Fruit fly (Drosophila melanogaster) Kc167 (cell line): ENCODE data around the gene CG13947.

ENCODE experiments used
- h ChIP-seq: fragments of >200 bp; optimal IDR thresholded peaks from 3 replicates; lab custom pipeline; 2018; ENCODE audit warnings: missing external identifiers
- psq ChIP-seq: fragments of >200 bp; optimal IDR thresholded peaks from 2 replicates; lab custom pipeline; 2017; ENCODE audit warnings: missing external identifiers
- ttk ChIP-seq: sonication (Bioruptor generic); optimal IDR thresholded peaks from 2 replicates; lab custom pipeline; 2017; ENCODE audit warnings: missing external identifiers

DNA sequence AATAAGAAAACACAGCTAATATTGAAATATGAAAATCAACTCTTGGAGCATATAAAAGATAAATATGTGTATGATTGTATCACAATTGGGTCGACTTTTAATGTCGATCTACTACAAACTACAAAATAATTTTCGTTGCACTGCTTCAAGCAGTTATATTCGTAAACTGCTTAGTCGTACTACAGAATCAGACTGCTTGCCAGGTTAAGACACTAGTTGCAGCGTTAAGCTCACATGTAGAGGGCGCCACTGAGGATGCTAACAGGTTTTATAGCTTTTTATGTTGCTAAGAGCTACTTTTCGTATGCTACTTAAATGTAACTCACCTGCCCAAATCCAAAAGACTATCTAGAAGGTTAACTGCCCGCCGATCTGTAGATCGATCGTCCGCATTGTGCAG lies 38.9 kb upstream of the CG13947 start:
- TF ChIP-seq psq (lab: Kevin White, UChicago) (no peak), h (lab: Kevin White, UChicago) (no peak), ttk (lab: Kevin White, UChicago) (no peak)
